Worm (Caenorhabditis elegans): Measurements from ENCODE around the gene num-1.
A peak's percentile ranks its signal among the peaks of the same experiment; 100 is the strongest.

DNA sequence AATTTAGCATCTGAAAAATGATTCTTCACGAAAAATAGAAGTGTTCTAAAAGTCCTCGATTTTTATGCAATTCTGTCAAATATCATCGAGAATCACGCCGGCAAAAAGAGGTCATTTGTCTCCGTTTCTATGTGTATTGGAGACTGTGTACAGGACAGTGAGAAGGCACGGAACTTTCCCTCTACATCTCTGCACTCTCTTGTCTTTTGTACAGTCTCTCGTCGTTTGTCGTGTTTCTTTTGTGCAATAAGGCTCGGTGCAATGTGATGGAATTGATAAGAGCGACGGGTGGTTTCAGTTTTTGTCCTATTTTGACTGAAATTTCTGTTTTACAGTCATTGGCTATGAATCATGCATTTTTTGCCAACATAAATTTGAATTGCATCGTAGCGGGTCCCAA, 2.3 kb downstream of the num-1 start:
- TF ChIP-seq ztf-11 (tag; optimal IDR thresholded peaks at IDR 0.05) (no peak), ZK546.5 (tag; optimal IDR thresholded peaks at IDR 0.05) (no peak), nhr-76 (tag; optimal IDR thresholded peaks at IDR 0.05) (no peak), pqm-1 (tag; optimal IDR thresholded peaks at IDR 0.05) (peak; percentile 52), nhr-28 (tag; optimal IDR thresholded peaks at IDR 0.05) (peak; percentile 79), ama-1 (optimal IDR thresholded peaks at IDR 0.05) (no peak), unc-62 (GFP tag; optimal IDR thresholded peaks at IDR 0.05 in 1 of 2) (no peak), unc-62 (tag; optimal IDR thresholded peaks at IDR 0.05) (no peak), pha-4 (GFP tag; IDR thresholded peaks at IDR 0.05) (no peak), pha-4 (tag; optimal IDR thresholded peaks at IDR 0.05) (no peak), nhr-41 (GFP tag; IDR thresholded peaks at IDR 0.05) (no peak), nhr-25 (tag; optimal IDR thresholded peaks at IDR 0.05; ENCODE audit: borderline replicate concordance, insufficient read depth) (no peak), D1046.2 (GFP tag; IDR thresholded peaks at IDR 0.05) (no peak), aha-1 (tag) (no peak), madf-5 (GFP tag; IDR thresholded peaks at IDR 0.05) (no peak), daf-12 (tag; optimal IDR thresholded peaks at IDR 0.05) (no peak)
